Worm (Caenorhabditis elegans): ENCODE measurements around the gene irld-29.

DNA sequence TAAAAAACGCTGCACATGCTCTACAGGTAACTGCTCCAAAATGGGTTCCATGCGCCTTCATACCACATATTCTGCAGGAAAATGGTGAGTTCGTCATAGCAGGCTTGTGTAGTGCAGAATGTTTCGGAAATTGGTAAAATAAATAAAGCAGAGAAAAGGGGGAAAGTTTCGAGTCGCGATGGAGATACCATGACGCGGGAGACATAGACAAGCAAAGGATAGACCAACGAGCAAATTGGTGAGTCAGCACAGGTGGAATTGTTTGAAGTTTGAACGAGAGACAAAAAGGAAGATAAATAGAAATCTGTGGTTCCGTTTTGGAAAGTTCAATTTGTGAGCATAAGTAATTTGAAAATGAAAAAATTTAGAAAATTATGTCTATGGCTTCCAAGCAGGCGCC, 48.1 kb downstream of the irld-29 start, which contains the start of gene nhr-225:
- no peak for TF ChIP-seq dao-5 (tag; optimal IDR thresholded peaks at IDR 0.05)
- TF ChIP-seq him-1 (tag; optimal IDR thresholded peaks at IDR 0.05), result no peak
- TF ChIP-seq W03F9.2 (tag; optimal IDR thresholded peaks at IDR 0.05), result no peak
